Worm (Caenorhabditis elegans): ENCODE measurements around the gene spp-16.

DNA sequence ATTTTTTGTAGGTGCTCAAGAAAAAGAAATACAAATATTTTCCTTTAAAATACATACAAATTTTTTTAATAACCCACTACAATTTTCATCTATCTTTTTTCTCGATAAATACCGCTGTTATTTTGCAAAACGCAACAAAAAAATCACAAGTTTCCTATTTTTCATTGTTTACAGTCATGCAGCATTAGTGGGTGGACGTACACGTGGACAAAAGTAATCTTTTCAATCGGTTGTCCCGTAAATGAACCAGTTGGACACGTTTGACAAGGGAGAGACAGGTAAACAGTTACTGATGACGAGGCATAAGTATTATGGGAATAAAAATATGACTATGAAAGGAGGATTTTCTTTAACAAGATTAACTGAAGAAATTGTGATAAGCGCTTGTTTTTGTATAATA is 27.9 kb downstream of the spp-16 start:
- no peak for TF ChIP-seq unc-30 (tag; optimal IDR thresholded peaks at IDR 0.05)
- no peak for TF ChIP-seq ceh-82 (tag; optimal IDR thresholded peaks at IDR 0.05)

Measured in whole organism, L1 larva.